Fruit fly (Drosophila melanogaster) whole organism, embryonic: ENCODE measurements around the gene CG32313.
A peak's percentile ranks its signal among the peaks of the same experiment; 100 is the strongest.

Experiments
- CG10366 ChIP-seq: fragments of 200-800 bp; sonication (Bioruptor generic); IDR thresholded peaks from 2 replicates; pipeline ENCODE4 v1.3.6; 2022; ENCODE audit warnings: missing biosample characterization, missing genetic modification characterization
- CG11093 ChIP-seq: fragments of 200-800 bp; sonication (Bioruptor generic); IDR thresholded peaks from 3 replicates; pipeline ENCODE4 v1.3.6; 2022; ENCODE audit warnings: missing biosample characterization, missing genetic modification characterization
- CG12071 ChIP-seq: fragments of 200-800 bp; sonication (Bioruptor generic); optimal IDR thresholded peaks from 3 replicates; lab custom pipeline; 2018; ENCODE audit warnings: missing biosample characterization, mild to moderate bottlenecking, missing genetic modification characterization
- CG12236 ChIP-seq: fragments of 200-800 bp; sonication (Bioruptor generic); optimal IDR thresholded peaks from 2 replicates; lab custom pipeline; 2016; ENCODE audit warnings: missing biosample characterization, missing genetic modification characterization
- CG12299 ChIP-seq: fragments of 200-800 bp; sonication (Bioruptor generic); optimal IDR thresholded peaks from 2 replicates; lab custom pipeline; 2018; ENCODE audit warnings: missing biosample characterization, mild to moderate bottlenecking, missing genetic modification characterization
- CG1233 ChIP-seq: fragments of 200-800 bp; sonication (Bioruptor generic); optimal IDR thresholded peaks from 4 replicates; lab custom pipeline; 2018; ENCODE audit warnings: missing biosample characterization, mild to moderate bottlenecking, missing genetic modification characterization
- CG12769 ChIP-seq: fragments of 200-800 bp; sonication (Bioruptor generic); optimal IDR thresholded peaks from 2 replicates; lab custom pipeline; 2019; ENCODE audit warnings: missing biosample characterization, mild to moderate bottlenecking, missing genetic modification characterization, moderate library complexity
- CG14014 ChIP-seq: fragments of 200-800 bp; sonication (Bioruptor generic); IDR thresholded peaks from 2 replicates; pipeline ENCODE4 v1.3.6; 2022; ENCODE audit warnings: missing biosample characterization, missing genetic modification characterization
- CG15269 ChIP-seq: fragments of 200-800 bp; sonication (Bioruptor generic); optimal IDR thresholded peaks from 2 replicates; lab custom pipeline; 2018; ENCODE audit warnings: missing biosample characterization, mild to moderate bottlenecking, missing genetic modification characterization, moderate library complexity
- CG15601 ChIP-seq: fragments of 200-800 bp; sonication (Bioruptor generic); optimal IDR thresholded peaks from 3 replicates; lab custom pipeline; 2019; ENCODE audit warnings: missing biosample characterization, mild to moderate bottlenecking, missing genetic modification characterization, moderate library complexity
- CG15696 ChIP-seq: fragments of 200-800 bp; sonication (Bioruptor generic); optimal IDR thresholded peaks from 2 replicates; lab custom pipeline; 2019; ENCODE audit warnings: missing biosample characterization, mild to moderate bottlenecking, missing genetic modification characterization, moderate library complexity
- CG17361 ChIP-seq: fragments of 200-800 bp; sonication (Bioruptor generic); IDR thresholded peaks from 3 replicates; pipeline ENCODE4 v1.3.6; 2022; ENCODE audit warnings: missing biosample characterization, missing genetic modification characterization
- CG2116 ChIP-seq: fragments of 200-800 bp; sonication (Bioruptor generic); optimal IDR thresholded peaks from 3 replicates; lab custom pipeline; 2018; ENCODE audit warnings: missing biosample characterization, mild to moderate bottlenecking, missing genetic modification characterization
- CG32532 ChIP-seq: fragments of 200-800 bp; sonication (Bioruptor generic); IDR thresholded peaks from 2 replicates; pipeline ENCODE4 v1.3.6; 2022; ENCODE audit warnings: missing biosample characterization, missing genetic modification characterization
- CG33213 ChIP-seq: fragments of 200-800 bp; sonication (Bioruptor generic); optimal IDR thresholded peaks from 3 replicates; lab custom pipeline; 2016; ENCODE audit warnings: missing biosample characterization, missing genetic modification characterization
- CG34224 ChIP-seq: fragments of 200-800 bp; sonication (Bioruptor generic); IDR thresholded peaks from 3 replicates; pipeline ENCODE4 v1.3.6; 2022; ENCODE audit warnings: missing biosample characterization, missing genetic modification characterization; ENCODE audit not compliant: partially characterized antibody
- CG6175 ChIP-seq: fragments of 200-800 bp; sonication (Bioruptor generic); IDR thresholded peaks from 3 replicates; pipeline ENCODE4 v1.3.6; 2022; ENCODE audit warnings: missing biosample characterization, missing genetic modification characterization
- CG7987 ChIP-seq: fragments of 200-800 bp; sonication (Bioruptor generic); optimal IDR thresholded peaks from 2 replicates; lab custom pipeline; 2018; ENCODE audit warnings: missing biosample characterization, mild to moderate bottlenecking, missing genetic modification characterization, moderate library complexity
- CG9817 ChIP-seq: fragments of 200-800 bp; sonication (Bioruptor generic); optimal IDR thresholded peaks from 2 replicates; lab custom pipeline; 2018; ENCODE audit warnings: missing biosample characterization, mild to moderate bottlenecking, missing genetic modification characterization, moderate library complexity
- E2f1 ChIP-seq: fragments of 200-800 bp; sonication (Bioruptor generic); IDR thresholded peaks from 2 replicates; pipeline ENCODE4 v1.3.6; 2022; ENCODE audit warnings: missing biosample characterization, missing genetic modification characterization
- Gug ChIP-seq: fragments of 200-800 bp; sonication (Bioruptor generic); IDR thresholded peaks from 4 replicates; pipeline ENCODE4 v1.3.6; 2022; ENCODE audit warnings: missing biosample characterization, missing genetic modification characterization
- H2.0 ChIP-seq: fragments of 200-800 bp; sonication (Bioruptor generic); IDR thresholded peaks from 2 replicates; pipeline ENCODE4 v1.3.6; 2022; ENCODE audit warnings: missing biosample characterization, missing genetic modification characterization
- HLH54F ChIP-seq: fragments of 200-800 bp; sonication (Bioruptor generic); optimal IDR thresholded peaks from 3 replicates; lab custom pipeline; 2016; ENCODE audit warnings: missing biosample characterization, missing genetic modification characterization
- Hr3 ChIP-seq: fragments of 200-800 bp; sonication (Bioruptor generic); optimal IDR thresholded peaks from 3 replicates; lab custom pipeline; 2016; ENCODE audit warnings: missing biosample characterization, missing genetic modification characterization
- Hr78 ChIP-seq, 2 experiments: fragments of 200-800 bp in 1 of 2; fragments of >200 bp in 1 of 2; sonication (Bioruptor generic) in 1 of 2; optimal IDR thresholded peaks; 2 replicates each; lab custom pipeline; 2017 to 2019; ENCODE audit warnings: missing biosample characterization in 2 of 2, missing genetic modification characterization in 2 of 2, mild to moderate bottlenecking in 1 of 2, moderate library complexity in 1 of 2
- Lhr ChIP-seq: fragments of 200-800 bp; sonication (Bioruptor generic); optimal IDR thresholded peaks from 3 replicates; lab custom pipeline; 2017; ENCODE audit warnings: mild to moderate bottlenecking, missing biosample characterization, missing genetic modification reagents, missing genetic modification characterization
- Nf-YB ChIP-seq: fragments of 200-800 bp; sonication (Bioruptor generic); optimal IDR thresholded peaks from 3 replicates; lab custom pipeline; 2019; ENCODE audit warnings: missing biosample characterization, mild to moderate bottlenecking, missing genetic modification characterization, moderate library complexity
- Oli ChIP-seq: fragments of 200-800 bp; sonication (Bioruptor generic); optimal IDR thresholded peaks from 2 replicates; lab custom pipeline; 2018; ENCODE audit warnings: missing biosample characterization, mild to moderate bottlenecking, missing genetic modification characterization, moderate library complexity
- PHDP ChIP-seq: fragments of 200-800 bp; sonication (Bioruptor generic); optimal IDR thresholded peaks from 3 replicates; lab custom pipeline; 2018; ENCODE audit warnings: missing biosample characterization, mild to moderate bottlenecking, missing genetic modification characterization, moderate library complexity
- Poxn ChIP-seq: fragments of 200-800 bp; sonication (Bioruptor generic); IDR thresholded peaks from 2 replicates; pipeline ENCODE4 v1.3.6; 2022; ENCODE audit warnings: missing biosample characterization, missing genetic modification characterization
- Tbp ChIP-seq: fragments of >200 bp; optimal IDR thresholded peaks from 2 replicates; lab custom pipeline; 2018; ENCODE audit warnings: missing biosample characterization, missing genetic modification characterization
- Vsx1 ChIP-seq: fragments of 200-800 bp; sonication (Bioruptor generic); optimal IDR thresholded peaks from 2 replicates; lab custom pipeline; 2017; ENCODE audit warnings: missing biosample characterization, mild to moderate bottlenecking, missing genetic modification characterization, missing genetic modification reagents
- aop ChIP-seq: fragments of 200-800 bp; sonication (Bioruptor generic); IDR thresholded peaks from 2 replicates; pipeline ENCODE4 v1.3.6; 2022; ENCODE audit warnings: missing biosample characterization, missing genetic modification characterization
- bigmax ChIP-seq: fragments of 200-800 bp; sonication (Bioruptor generic); optimal IDR thresholded peaks from 2 replicates; lab custom pipeline; 2018; ENCODE audit warnings: missing biosample characterization, mild to moderate bottlenecking, missing genetic modification characterization
- cwo ChIP-seq: fragments of 200-800 bp; sonication (Bioruptor generic); optimal IDR thresholded peaks from 3 replicates; lab custom pipeline; 2017; ENCODE audit warnings: missing biosample characterization, missing genetic modification characterization, mild to moderate bottlenecking, moderate library complexity, missing genetic modification reagents
- dati ChIP-seq: fragments of 200-800 bp; sonication (Bioruptor generic); IDR thresholded peaks from 2 replicates; pipeline ENCODE4 v1.3.6; 2022; ENCODE audit warnings: missing biosample characterization, missing genetic modification characterization
- dmrt11E ChIP-seq: fragments of 200-800 bp; sonication (Bioruptor generic); optimal IDR thresholded peaks from 3 replicates; lab custom pipeline; 2018; ENCODE audit warnings: missing biosample characterization, mild to moderate bottlenecking, missing genetic modification characterization, moderate library complexity
- gem ChIP-seq: fragments of 200-800 bp; sonication (Bioruptor generic); optimal IDR thresholded peaks from 2 replicates; lab custom pipeline; 2019; ENCODE audit warnings: missing biosample characterization, mild to moderate bottlenecking, missing genetic modification characterization, moderate library complexity
- kni ChIP-seq: fragments of 200-800 bp; sonication (Bioruptor generic); optimal IDR thresholded peaks from 3 replicates; lab custom pipeline; 2017; ENCODE audit warnings: mild to moderate bottlenecking, missing biosample characterization, missing genetic modification reagents, missing genetic modification characterization
- luna ChIP-seq: fragments of 200-800 bp; sonication (Bioruptor generic); optimal IDR thresholded peaks from 2 replicates; lab custom pipeline; 2016; ENCODE audit warnings: missing biosample characterization, missing genetic modification characterization
- mirr ChIP-seq: fragments of 200-800 bp; sonication (Bioruptor generic); optimal IDR thresholded peaks from 3 replicates; lab custom pipeline; 2018; ENCODE audit warnings: missing biosample characterization, mild to moderate bottlenecking, missing genetic modification characterization
- p53 ChIP-seq: fragments of 200-800 bp; sonication (Bioruptor generic); optimal IDR thresholded peaks from 2 replicates; lab custom pipeline; 2016; ENCODE audit warnings: missing biosample characterization, missing genetic modification characterization
- ranshi ChIP-seq: fragments of 200-800 bp; sonication (Bioruptor generic); IDR thresholded peaks from 2 replicates; pipeline ENCODE4 v1.3.6; 2022; ENCODE audit warnings: missing biosample characterization, missing genetic modification characterization
- salm ChIP-seq: fragments of 200-800 bp; sonication (Bioruptor generic); optimal IDR thresholded peaks from 2 replicates; lab custom pipeline; 2018; ENCODE audit warnings: missing biosample characterization, mild to moderate bottlenecking, missing genetic modification characterization
- sens-2 ChIP-seq: fragments of 200-800 bp; sonication (Bioruptor generic); IDR thresholded peaks from 2 replicates; pipeline ENCODE4 v1.3.6; 2022; ENCODE audit warnings: missing biosample characterization, missing genetic modification characterization
- sima ChIP-seq: fragments of 200-800 bp; sonication (Bioruptor generic); optimal IDR thresholded peaks from 2 replicates; lab custom pipeline; 2016; ENCODE audit warnings: missing biosample characterization, missing genetic modification characterization
- slou ChIP-seq: fragments of 200-800 bp; sonication (Bioruptor generic); optimal IDR thresholded peaks from 3 replicates; lab custom pipeline; 2016; ENCODE audit warnings: missing biosample characterization, missing genetic modification characterization
- sob ChIP-seq: fragments of 200-800 bp; sonication (Bioruptor generic); IDR thresholded peaks from 2 replicates; pipeline ENCODE4 v1.3.6; 2022; ENCODE audit warnings: missing biosample characterization, missing genetic modification characterization
- ssp ChIP-seq: fragments of 200-800 bp; sonication (Bioruptor generic); IDR thresholded peaks from 2 replicates; pipeline ENCODE4 v1.3.6; 2022; ENCODE audit warnings: missing biosample characterization, missing genetic modification characterization
- trh ChIP-seq: fragments of 200-800 bp; sonication (Bioruptor generic); optimal IDR thresholded peaks from 2 replicates; lab custom pipeline; 2016; ENCODE audit warnings: missing biosample characterization, missing genetic modification characterization

CG32313 gene

DNA sequence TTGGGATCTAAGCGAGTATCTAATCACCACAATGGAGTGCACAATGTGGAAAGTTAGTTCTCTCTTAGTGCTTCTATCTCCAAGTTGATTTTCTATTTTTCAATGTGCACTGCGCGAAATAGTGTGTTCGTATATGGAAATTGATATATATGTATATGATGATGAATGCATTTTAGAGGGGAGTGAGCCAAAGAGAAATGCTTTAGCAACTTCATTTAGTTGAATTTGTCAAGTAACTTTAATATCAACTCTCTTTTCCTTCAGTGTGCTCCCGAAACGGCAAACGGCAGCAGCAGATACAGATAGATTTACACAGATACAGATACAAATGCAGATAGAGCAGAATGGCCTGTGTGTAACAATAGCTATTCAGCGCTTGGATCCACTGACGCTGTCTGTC, 38.5 kb upstream of the CG32313 start (continued):
- TF ChIP-seq Vsx1 (GFP tag; lab: Kevin White, UChicago) (no peak), H2.0 (GFP tag; lab: Robert Waterston, UW) (peak; percentile 57), Lhr (GFP tag; lab: Kevin White, UChicago) (peak; percentile 17), CG12236 (GFP tag; lab: Kevin White, UChicago) (peak; percentile 60), CG11093 (GFP tag; lab: Robert Waterston, UW) (0 out of 3 replicates have a peak, but pooled peaks have one; percentile 14), ssp (GFP tag; lab: Robert Waterston, UW) (peak; percentile 45; the same call in 1 of the 2 replicates), gem (peak; percentile 78), CG12299 (tag; lab: Kevin White, UChicago) (no peak), Tbp (GFP tag; lab: Kevin White, UChicago) (no peak), CG7987 (GFP tag; lab: Kevin White, UChicago) (no peak), CG2116 (GFP tag; lab: Kevin White, UChicago) (peak; percentile 18), dati (GFP tag; lab: Robert Waterston, UW) (peak; percentile 60; the same call in 1 of the 2 replicates), CG1233 (peak; percentile 53), sob (GFP tag; lab: Robert Waterston, UW) (peak; percentile 55; the same call in 1 of the 2 replicates), HLH54F (GFP tag; lab: Kevin White, UChicago) (no peak), CG14014 (GFP tag; lab: Robert Waterston, UW) (peak; percentile 48; the same call in 1 of the 2 replicates), CG6175 (GFP tag; lab: Robert Waterston, UW) (no peak), ranshi (GFP tag; lab: Robert Waterston, UW) (no peak), CG17361 (GFP tag; lab: Robert Waterston, UW) (peak; percentile 50; the same call in 1 of the 3 replicates), luna (GFP tag; lab: Kevin White, UChicago) (no peak), Hr78 (GFP tag; optimal IDR thresholded peaks at IDR 0.05; lab: Kevin White, UChicago) (peak in 1 of 2 experiments; percentile 10), mirr (no peak), CG15696 (tag; lab: Kevin White, UChicago) (no peak), Gug (GFP tag; lab: Robert Waterston, UW) (peak; percentile 44; the same call in 2 of the 4 replicates), CG34224 (GFP tag; lab: Robert Waterston, UW) (no peak), CG33213 (GFP tag; lab: Kevin White, UChicago) (no peak), cwo (GFP tag; lab: Kevin White, UChicago) (peak; percentile 24), trh (peak; percentile 26), PHDP (tag; lab: Kevin White, UChicago) (peak; percentile 62), dmrt11E (tag; lab: Kevin White, UChicago) (peak; percentile 72), Hr3 (peak; percentile 63), salm (tag; lab: Kevin White, UChicago) (peak; percentile 6), Poxn (GFP tag; lab: Robert Waterston, UW) (no peak), CG10366 (GFP tag; lab: Robert Waterston, UW) (peak; percentile 44), Oli (tag; lab: Kevin White, UChicago) (peak; percentile 72), Nf-YB (peak; percentile 33), bigmax (no peak), CG15269 (tag; lab: Kevin White, UChicago) (peak; percentile 63), kni (GFP tag; lab: Kevin White, UChicago) (no peak), CG12769 (tag; lab: Kevin White, UChicago) (peak; percentile 70), CG32532 (GFP tag; lab: Robert Waterston, UW) (peak; percentile 49; the same call in 1 of the 2 replicates), CG15601 (peak; percentile 59), sima (GFP tag; lab: Kevin White, UChicago) (no peak), p53 (GFP tag; lab: Kevin White, UChicago) (no peak), slou (GFP tag; lab: Kevin White, UChicago) (no peak), CG12071 (GFP tag; lab: Kevin White, UChicago) (no peak), E2f1 (GFP tag; lab: Robert Waterston, UW) (peak; percentile 34; the same call in 1 of the 2 replicates), CG9817 (tag; lab: Kevin White, UChicago) (peak; percentile 39), sens-2 (peak; percentile 53; the same call in 1 of the 2 replicates), aop (GFP tag; lab: Robert Waterston, UW) (peak; percentile 43; the same call in 1 of the 2 replicates)
